Fruit fly (Drosophila melanogaster): ENCODE measurements around the gene CG14712.

Gene CG14712

DNA sequence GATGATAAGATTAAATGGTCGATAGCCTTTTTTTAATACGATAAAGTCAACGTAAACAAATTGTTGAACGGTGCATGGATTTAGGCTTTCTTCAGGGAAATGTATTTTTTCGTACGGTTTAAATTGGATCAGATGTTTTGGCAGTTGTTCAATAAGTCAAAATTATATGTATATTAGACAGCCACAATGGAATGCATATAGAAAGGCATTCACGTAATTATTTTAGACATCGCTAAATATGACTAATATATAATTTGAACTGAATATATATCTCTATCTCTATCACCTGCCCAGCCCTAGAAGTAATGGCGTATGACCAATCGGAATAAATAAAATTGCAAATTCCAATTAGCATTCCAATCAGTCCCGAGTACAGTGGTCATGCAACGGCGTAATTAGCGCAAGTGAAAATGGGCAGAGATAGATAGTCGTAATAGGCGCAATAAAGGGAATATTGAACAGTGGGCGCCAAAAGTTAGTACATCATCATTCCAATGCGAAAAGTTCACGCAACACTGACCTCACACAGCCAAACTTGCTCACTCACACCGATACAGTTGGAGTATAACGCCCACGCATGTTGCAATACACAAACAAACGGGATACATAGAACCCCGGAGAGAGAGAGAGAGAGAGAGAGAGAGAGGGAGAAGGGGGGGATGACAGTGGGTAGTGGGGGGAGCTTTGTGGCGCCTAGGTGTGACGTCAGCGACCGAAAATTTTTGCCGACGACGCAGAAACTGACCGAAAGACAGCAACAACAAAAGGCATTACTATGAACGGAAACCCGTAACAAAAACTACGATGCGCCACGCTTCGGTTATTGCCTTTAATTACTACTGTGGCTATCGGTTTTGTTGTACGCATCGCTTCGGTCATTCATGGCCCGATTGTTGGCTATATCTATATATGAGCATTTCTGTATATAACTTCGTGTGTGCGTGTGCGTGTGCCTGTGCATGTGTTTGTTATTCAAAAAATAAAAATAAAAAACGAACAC is 20.1 kb downstream of the CG14712 start:
- TF ChIP-seq bab1 (GFP tag; optimal IDR thresholded peaks at IDR 0.05) = no peak
- peak; percentile 48 for TF ChIP-seq tj (GFP tag; optimal IDR thresholded peaks at IDR 0.05)
- no peak for TF ChIP-seq CG7101 (tag; optimal IDR thresholded peaks at IDR 0.05)
- no peak for TF ChIP-seq Clk (GFP tag; optimal IDR thresholded peaks at IDR 0.05)
- TF ChIP-seq CG14711 (tag; optimal IDR thresholded peaks at IDR 0.05) = no peak
- TF ChIP-seq Crg-1 (GFP tag; optimal IDR thresholded peaks at IDR 0.05) = no peak
- no peak for TF ChIP-seq cnc (optimal IDR thresholded peaks at IDR 0.05)
- peak; percentile 13 for TF ChIP-seq cic (GFP tag; optimal IDR thresholded peaks at IDR 0.05)
- TF ChIP-seq CG33017 (tag; optimal IDR thresholded peaks at IDR 0.05) = no peak
- TF ChIP-seq kay (GFP tag; ENCODE audit: borderline replicate concordance) = peak; percentile 93
- TF ChIP-seq CG12768 (GFP tag; optimal IDR thresholded peaks at IDR 0.05) = peak; percentile 33
- TF ChIP-seq CG7045 (GFP tag; optimal IDR thresholded peaks at IDR 0.05) = no peak

DNA sequence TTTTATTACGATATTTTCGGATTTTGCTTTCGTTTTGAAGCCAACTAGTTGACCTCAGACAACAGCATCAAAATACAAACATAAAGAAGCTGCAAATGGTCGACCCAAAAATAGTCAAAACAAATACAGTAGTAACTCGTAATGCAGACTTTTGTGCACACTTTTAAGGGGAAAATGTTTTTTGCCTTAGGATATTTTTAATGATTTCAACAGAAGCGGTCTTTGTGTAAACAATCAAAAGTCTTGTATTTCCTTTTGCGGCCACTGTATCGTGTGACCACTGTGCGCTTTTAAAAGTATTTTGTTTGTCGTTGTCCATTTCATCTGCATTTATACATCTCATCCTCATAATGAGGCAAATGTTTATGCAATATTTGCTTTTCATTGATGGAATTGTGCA is 20.9 kb downstream of the CG14712 start:
- no peak for TF ChIP-seq Mnt (GFP tag; optimal IDR thresholded peaks at IDR 0.05)
- peak; percentile 45 for TF ChIP-seq toe (GFP tag; optimal IDR thresholded peaks at IDR 0.05)
- TF ChIP-seq CG33017 (tag; optimal IDR thresholded peaks at IDR 0.05) = peak; percentile 84
- peak; percentile 82 for TF ChIP-seq CG7101 (tag; optimal IDR thresholded peaks at IDR 0.05)
- TF ChIP-seq CG11617 (GFP tag; optimal IDR thresholded peaks at IDR 0.05) = peak; percentile 48
- no peak for TF ChIP-seq kay (GFP tag; ENCODE audit: borderline replicate concordance)
- TF ChIP-seq cnc (optimal IDR thresholded peaks at IDR 0.05) = no peak
- TF ChIP-seq ovo (GFP tag; optimal IDR thresholded peaks at IDR 0.05) = no peak
- TF ChIP-seq Hr96 (GFP tag; optimal IDR thresholded peaks at IDR 0.05) = peak; percentile 48
- TF ChIP-seq CG1620 (GFP tag; optimal IDR thresholded peaks at IDR 0.05) = peak; percentile 50
- peak; percentile 80 for TF ChIP-seq CG12768 (GFP tag; optimal IDR thresholded peaks at IDR 0.05)
- TF ChIP-seq bab1 (GFP tag; optimal IDR thresholded peaks at IDR 0.05) = peak; percentile 82
- peak; percentile 72 for TF ChIP-seq CG5204 (GFP tag; optimal IDR thresholded peaks at IDR 0.05)
- TF ChIP-seq pad (GFP tag; optimal IDR thresholded peaks at IDR 0.05) = peak; percentile 36
- TF ChIP-seq cic (GFP tag; optimal IDR thresholded peaks at IDR 0.05) = no peak
- TF ChIP-seq Clk (GFP tag; optimal IDR thresholded peaks at IDR 0.05) = peak; percentile 68
- TF ChIP-seq Crg-1 (GFP tag; optimal IDR thresholded peaks at IDR 0.05) = peak; percentile 33
- TF ChIP-seq tj (GFP tag; optimal IDR thresholded peaks at IDR 0.05) = no peak
- TF ChIP-seq CG7045 (GFP tag; optimal IDR thresholded peaks at IDR 0.05) = peak; percentile 84
- peak; percentile 70 for TF ChIP-seq CG14711 (tag; optimal IDR thresholded peaks at IDR 0.05)

dm6 chr3R:11650105-11651039 is 21.8 kb downstream of the CG14712 start, which contains the start of the genes Csk and Elp1:
Gene Csk, minus strand, starts transcription at chr3R:11650706.
Gene Elp1, plus strand, starts transcription at chr3R:11650971.
- TF ChIP-seq pad (GFP tag; optimal IDR thresholded peaks at IDR 0.05) (peak; percentile 67), CG11617 (GFP tag; optimal IDR thresholded peaks at IDR 0.05) (peak; percentile 66), CG1620 (GFP tag; optimal IDR thresholded peaks at IDR 0.05) (peak; percentile 76), cic (GFP tag; optimal IDR thresholded peaks at IDR 0.05) (peak; percentile 78), toe (GFP tag; optimal IDR thresholded peaks at IDR 0.05) (peak; percentile 76), CG33017 (tag; optimal IDR thresholded peaks at IDR 0.05) (peak; percentile 52), tj (GFP tag; optimal IDR thresholded peaks at IDR 0.05) (peak; percentile 42), Hr96 (GFP tag; optimal IDR thresholded peaks at IDR 0.05) (peak; percentile 59), Clk (GFP tag; optimal IDR thresholded peaks at IDR 0.05) (peak; percentile 43), CG12768 (GFP tag; optimal IDR thresholded peaks at IDR 0.05) (no peak), kay (GFP tag; ENCODE audit: borderline replicate concordance) (peak; percentile 65), CG14711 (tag; optimal IDR thresholded peaks at IDR 0.05) (peak; percentile 47), ovo (GFP tag; optimal IDR thresholded peaks at IDR 0.05) (peak; percentile 67), Crg-1 (GFP tag; optimal IDR thresholded peaks at IDR 0.05) (peak; percentile 68), CG7101 (tag; optimal IDR thresholded peaks at IDR 0.05) (peak; percentile 74), CG5204 (GFP tag; optimal IDR thresholded peaks at IDR 0.05) (peak; percentile 55), CG7045 (GFP tag; optimal IDR thresholded peaks at IDR 0.05) (peak; percentile 49), bab1 (GFP tag; optimal IDR thresholded peaks at IDR 0.05) (peak; percentile 71), Mnt (GFP tag; optimal IDR thresholded peaks at IDR 0.05) (peak; percentile 97), cnc (optimal IDR thresholded peaks at IDR 0.05) (no peak)

DNA sequence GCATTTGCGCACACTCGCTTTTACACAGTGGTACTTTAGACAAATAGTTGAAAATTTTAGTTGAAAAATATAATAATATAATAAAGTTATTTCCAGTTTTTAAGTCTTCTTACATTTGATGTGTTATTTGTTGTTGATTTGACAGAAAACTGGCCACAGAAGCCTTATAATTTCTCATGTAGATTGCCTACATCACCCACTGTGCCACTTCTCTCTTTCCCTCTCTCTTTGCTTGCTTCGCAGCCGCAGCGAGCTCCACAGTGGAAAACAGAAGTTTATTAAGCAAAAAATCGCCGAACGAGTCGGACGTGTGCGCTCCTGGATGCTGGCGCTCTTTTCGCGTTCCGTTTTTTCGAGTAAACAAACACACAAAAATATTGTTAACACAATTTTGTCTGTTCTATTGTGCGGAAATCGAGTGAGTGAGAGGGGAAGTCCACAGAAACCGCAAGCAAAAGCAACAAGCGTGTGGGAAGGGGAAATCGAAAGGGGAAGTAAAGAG is 27.4 kb downstream of the CG14712 start, which contains the start of gene CG42327:
TSS of gene CG42327 (plus strand) at position 277 of the 502 bp plus-strand sequence.
- TF ChIP-seq CG5204 (GFP tag; optimal IDR thresholded peaks at IDR 0.05) (no peak), Crg-1 (GFP tag; optimal IDR thresholded peaks at IDR 0.05) (peak; percentile 25), pad (GFP tag; optimal IDR thresholded peaks at IDR 0.05) (peak; percentile 99), Hr96 (GFP tag; optimal IDR thresholded peaks at IDR 0.05) (peak; percentile 31), tj (GFP tag; optimal IDR thresholded peaks at IDR 0.05) (no peak), CG1620 (GFP tag; optimal IDR thresholded peaks at IDR 0.05) (no peak), CG7045 (GFP tag; optimal IDR thresholded peaks at IDR 0.05) (peak; percentile 47), Mnt (GFP tag; optimal IDR thresholded peaks at IDR 0.05) (peak; percentile 64), cic (GFP tag; optimal IDR thresholded peaks at IDR 0.05) (peak; percentile 56), cnc (optimal IDR thresholded peaks at IDR 0.05) (no peak), CG11617 (GFP tag; optimal IDR thresholded peaks at IDR 0.05) (peak; percentile 80), ovo (GFP tag; optimal IDR thresholded peaks at IDR 0.05) (no peak), CG7101 (tag; optimal IDR thresholded peaks at IDR 0.05) (peak; percentile 83), CG33017 (tag; optimal IDR thresholded peaks at IDR 0.05) (peak; percentile 71), bab1 (GFP tag; optimal IDR thresholded peaks at IDR 0.05) (peak; percentile 87), CG14711 (tag; optimal IDR thresholded peaks at IDR 0.05) (peak; percentile 69), toe (GFP tag; optimal IDR thresholded peaks at IDR 0.05) (peak; percentile 25), CG12768 (GFP tag; optimal IDR thresholded peaks at IDR 0.05) (peak; percentile 30), Clk (GFP tag; optimal IDR thresholded peaks at IDR 0.05) (no peak), kay (GFP tag; ENCODE audit: borderline replicate concordance) (no peak)
